Worm (Caenorhabditis elegans) whole organism, L2 larva: ENCODE measurements around the gene egal-1.

Experiments
- alr-1 ChIP-seq: fragments of 150-350 bp; optimal IDR thresholded peaks from 2 replicates; lab custom pipeline; 2014; ENCODE audit warnings: missing biosample characterization, missing genetic modification characterization
- aly-2 ChIP-seq: fragments of 150-350 bp; optimal IDR thresholded peaks from 2 replicates; lab custom pipeline; 2014; ENCODE audit warnings: missing biosample characterization, missing genetic modification characterization
- fos-1 ChIP-seq: fragments of 150-350 bp; optimal IDR thresholded peaks from 2 replicates; lab custom pipeline; 2014; ENCODE audit warnings: missing biosample characterization, missing genetic modification characterization
- lsy-2 ChIP-seq, 2 experiments: fragments of 150-350 bp in 1 of 2; sonication (generic microtip) in 1 of 2; optimal IDR thresholded peaks; 2 replicates each; lab custom pipeline; 2014 to 2017; ENCODE audit warnings: missing biosample characterization in 2 of 2, missing genetic modification characterization in 2 of 2
- nhr-10 ChIP-seq: sonication (generic microtip); optimal IDR thresholded peaks from 2 replicates; lab custom pipeline; 2017; ENCODE audit warnings: missing biosample characterization, missing genetic modification characterization
- nhr-11 ChIP-seq: fragments of 150-350 bp; optimal IDR thresholded peaks from 2 replicates; lab custom pipeline; 2014; ENCODE audit warnings: missing biosample characterization, missing genetic modification characterization
- nhr-25 ChIP-seq: fragments of 150-350 bp; sonication (generic microtip); optimal IDR thresholded peaks from 3 replicates; lab custom pipeline; 2014; ENCODE audit warnings: missing biosample characterization, missing genetic modification characterization

- TF ChIP-seq nhr-25, result no peak
- no peak for TF ChIP-seq nhr-10 (tag; lab: Kevin White, UChicago)
- TF ChIP-seq alr-1 (tag; lab: Kevin White, UChicago), result no peak
- no peak for TF ChIP-seq aly-2 (tag; lab: Kevin White, UChicago)
- TF ChIP-seq fos-1 (tag; lab: Kevin White, UChicago), result no peak
- no peak for TF ChIP-seq lsy-2 (tag; optimal IDR thresholded peaks at IDR 0.05; lab: Kevin White, UChicago)
- no peak for TF ChIP-seq nhr-11 (tag; lab: Kevin White, UChicago)
These were observed 27.9 kb upstream of the egal-1 start, which contains the start of gene C31H1.5 for ce11 chrIV:5796694-5797093.
